Worm (Caenorhabditis elegans): ENCODE data around the gene T04B8.1.

T04B8.1 gene

DNA sequence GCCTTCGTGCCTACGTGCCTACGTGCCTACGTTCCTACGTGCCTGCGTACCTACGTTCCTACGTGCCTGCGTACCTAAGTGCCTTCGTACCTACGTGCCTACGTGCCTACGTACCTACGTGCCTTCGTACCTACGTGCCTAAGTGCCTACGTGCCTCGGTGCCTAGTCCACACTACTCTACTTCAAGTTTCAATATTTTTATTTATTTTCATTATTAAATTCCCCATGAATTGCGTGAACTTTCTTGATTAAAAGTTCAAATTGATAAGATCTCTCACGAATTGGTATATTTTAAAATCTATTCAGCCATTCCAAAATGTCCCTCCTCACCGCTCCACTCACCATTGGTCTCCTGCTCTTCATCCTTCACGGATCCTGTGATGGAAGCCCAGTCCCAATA lies 40.0 kb downstream of the T04B8.1 start, which contains the start of gene Y39F10C.3:
TSS of gene Y39F10C.3 (plus strand) at position 301 of the 400 bp plus-strand sequence.
- TF ChIP-seq him-1 (tag; optimal IDR thresholded peaks at IDR 0.05) = no peak
- TF ChIP-seq dao-5 (tag; optimal IDR thresholded peaks at IDR 0.05) = no peak
- no peak for TF ChIP-seq W03F9.2 (tag; optimal IDR thresholded peaks at IDR 0.05)

- TF ChIP-seq dao-5 (tag; optimal IDR thresholded peaks at IDR 0.05) = no peak
- no peak for TF ChIP-seq W03F9.2 (tag; optimal IDR thresholded peaks at IDR 0.05)
- no peak for TF ChIP-seq him-1 (tag; optimal IDR thresholded peaks at IDR 0.05)
Observed at ce11 chrII:675303-675702, 41.2 kb downstream of the T04B8.1 start, which contains the start of gene Y39F10C.1. Gene Y39F10C.1, plus strand, starts transcription at chrII:675603.

- TF ChIP-seq W03F9.2 (tag; optimal IDR thresholded peaks at IDR 0.05) (no peak), him-1 (tag; optimal IDR thresholded peaks at IDR 0.05) (no peak), dao-5 (tag; optimal IDR thresholded peaks at IDR 0.05) (no peak)
Observed at ce11 chrII:675822-676221, 41.7 kb downstream of the T04B8.1 start.

DNA sequence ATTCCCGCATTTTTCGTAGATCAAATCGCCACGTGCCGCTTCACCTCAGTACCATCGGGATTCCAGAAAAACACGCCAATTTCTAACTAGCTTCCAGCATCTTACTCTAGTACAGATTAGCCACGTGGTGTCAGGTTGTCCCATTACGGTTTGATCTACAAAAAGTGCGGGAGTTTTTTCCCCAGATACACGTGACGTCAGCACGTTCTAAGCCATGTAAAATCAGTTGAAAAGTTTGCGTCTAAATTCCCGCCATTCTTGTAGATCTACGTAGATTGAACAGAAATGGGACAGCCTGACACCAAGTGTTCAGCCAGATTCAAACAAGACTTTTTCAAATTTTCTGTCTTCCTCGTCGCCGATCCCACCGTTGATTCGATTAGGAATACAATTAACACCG lies 44.5 kb downstream of the T04B8.1 start, which contains the start of gene T02H6.9:
TSS of gene T02H6.9 (plus strand) at position 301 of the 400 bp plus-strand sequence.
- TF ChIP-seq dao-5 (tag; optimal IDR thresholded peaks at IDR 0.05) (no peak), him-1 (tag; optimal IDR thresholded peaks at IDR 0.05) (no peak), W03F9.2 (tag; optimal IDR thresholded peaks at IDR 0.05) (no peak)

- TF ChIP-seq him-1 (tag; optimal IDR thresholded peaks at IDR 0.05) (no peak), dao-5 (tag; optimal IDR thresholded peaks at IDR 0.05) (no peak), W03F9.2 (tag; optimal IDR thresholded peaks at IDR 0.05) (no peak)
Observed at ce11 chrII:680612-681011, 46.5 kb downstream of the T04B8.1 start, which contains the start of the genes T02H6.10 and T02H6.8. Gene T02H6.10, minus strand, starts transcription at chrII:680712. Gene T02H6.8, plus strand, starts transcription at chrII:680832.

DNA sequence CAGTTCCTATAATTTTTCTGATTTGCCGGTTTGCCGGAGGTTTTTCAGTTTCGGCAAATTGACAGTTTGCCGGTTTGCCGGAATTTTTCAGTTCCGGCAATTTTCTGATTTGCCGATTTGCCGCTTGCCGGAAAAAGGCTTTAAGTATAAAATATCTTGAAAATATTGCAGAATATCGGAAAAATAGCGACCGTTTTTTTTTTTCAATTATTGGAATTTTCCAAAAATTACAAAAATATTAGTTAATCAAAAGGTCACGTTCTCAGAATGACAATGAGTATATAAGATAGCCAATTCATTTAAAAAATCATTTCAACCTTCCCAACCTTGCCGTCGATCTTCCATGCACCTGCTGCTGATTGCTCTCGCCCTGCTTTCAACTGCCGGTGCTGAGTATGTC lies 48.2 kb downstream of the T04B8.1 start, which contains the start of gene T02H6.7:
TSS of gene T02H6.7 (plus strand) at position 301 of the 400 bp plus-strand sequence.
- TF ChIP-seq him-1 (tag; optimal IDR thresholded peaks at IDR 0.05) (no peak), W03F9.2 (tag; optimal IDR thresholded peaks at IDR 0.05) (no peak), dao-5 (tag; optimal IDR thresholded peaks at IDR 0.05) (no peak)

DNA sequence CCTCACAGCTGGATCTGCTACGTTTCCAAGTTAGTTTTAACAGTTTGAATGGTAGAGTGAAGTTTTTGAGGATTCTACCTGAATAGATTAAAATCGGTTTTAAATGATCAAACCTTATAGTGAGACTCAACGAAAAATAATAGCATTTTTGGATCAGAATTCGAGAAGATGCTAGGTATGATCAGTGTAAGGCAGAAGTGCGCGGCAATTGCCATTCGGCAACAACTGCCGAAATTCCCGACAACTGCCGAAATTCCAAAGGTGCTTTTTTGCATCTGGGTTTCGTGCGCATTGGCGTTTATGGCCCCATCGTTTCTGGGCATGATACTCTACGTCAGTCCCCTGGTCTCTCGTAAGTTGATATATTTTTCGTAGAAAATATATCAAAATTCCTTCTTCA lies 49.4 kb downstream of the T04B8.1 start, which contains the start of gene T02H6.6:
TSS of gene T02H6.6 (plus strand) at position 301 of the 400 bp plus-strand sequence.
- TF ChIP-seq dao-5 (tag; optimal IDR thresholded peaks at IDR 0.05) (no peak), W03F9.2 (tag; optimal IDR thresholded peaks at IDR 0.05) (no peak), him-1 (tag; optimal IDR thresholded peaks at IDR 0.05) (no peak)

DNA sequence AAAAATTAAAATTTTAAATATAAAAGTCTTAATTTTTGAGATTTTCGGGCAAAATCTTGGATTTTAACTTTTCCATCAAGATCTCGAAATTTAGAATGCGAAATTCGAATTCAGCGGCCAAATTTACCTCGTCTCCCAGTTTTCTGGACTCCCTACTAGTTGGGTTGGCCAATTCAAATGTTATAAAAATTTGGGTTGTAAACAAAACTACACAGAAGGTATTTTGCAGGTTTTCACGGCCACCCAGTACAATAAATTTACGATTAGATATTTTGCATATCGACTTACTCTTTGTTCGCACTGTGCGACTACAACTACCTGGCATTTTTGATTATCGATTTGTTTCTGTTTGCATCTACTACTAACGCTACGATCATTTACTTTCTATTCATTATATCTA lies 50.7 kb downstream of the T04B8.1 start, which contains the start of gene T02H6.5:
TSS of gene T02H6.5 (plus strand) at position 301 of the 400 bp plus-strand sequence.
- TF ChIP-seq dao-5 (tag; optimal IDR thresholded peaks at IDR 0.05) (no peak), him-1 (tag; optimal IDR thresholded peaks at IDR 0.05) (no peak), W03F9.2 (tag; optimal IDR thresholded peaks at IDR 0.05) (no peak)

Measured in whole organism, L4/young adult.